Worm (Caenorhabditis elegans) whole organism, L2 larva: ENCODE results near the gene F31E8.4.

Experiments used
- ceh-82 ChIP-seq: fragments of 150-350 bp; optimal IDR thresholded peaks from 2 replicates; lab custom pipeline; 2014; ENCODE audit warnings: missing biosample characterization, missing genetic modification characterization
- egl-27 ChIP-seq: sonication (generic microtip); optimal IDR thresholded peaks from 3 replicates; lab custom pipeline; 2017; ENCODE audit warnings: missing biosample characterization, missing genetic modification reagents, missing genetic modification characterization
- elt-3 ChIP-seq: sonication (generic microtip); optimal IDR thresholded peaks from 2 replicates; lab custom pipeline; 2017; ENCODE audit warnings: missing biosample characterization, missing genetic modification characterization
- lin-39 ChIP-seq: fragments of 150-350 bp; optimal IDR thresholded peaks from 2 replicates; lab custom pipeline; 2014; ENCODE audit warnings: missing biosample characterization, missing genetic modification reagents, missing genetic modification characterization
- nhr-23 ChIP-seq: fragments of 150-350 bp; optimal IDR thresholded peaks from 2 replicates; lab custom pipeline; 2014; ENCODE audit warnings: missing biosample characterization, missing genetic modification reagents, missing genetic modification characterization
- peb-1 ChIP-seq: fragments of 150-350 bp; optimal IDR thresholded peaks from 2 replicates; lab custom pipeline; 2014; ENCODE audit warnings: missing biosample characterization, missing genetic modification characterization
- zag-1 ChIP-seq: fragments of 150-350 bp; optimal IDR thresholded peaks from 2 replicates; lab custom pipeline; 2014; ENCODE audit warnings: missing biosample characterization, missing genetic modification characterization

DNA sequence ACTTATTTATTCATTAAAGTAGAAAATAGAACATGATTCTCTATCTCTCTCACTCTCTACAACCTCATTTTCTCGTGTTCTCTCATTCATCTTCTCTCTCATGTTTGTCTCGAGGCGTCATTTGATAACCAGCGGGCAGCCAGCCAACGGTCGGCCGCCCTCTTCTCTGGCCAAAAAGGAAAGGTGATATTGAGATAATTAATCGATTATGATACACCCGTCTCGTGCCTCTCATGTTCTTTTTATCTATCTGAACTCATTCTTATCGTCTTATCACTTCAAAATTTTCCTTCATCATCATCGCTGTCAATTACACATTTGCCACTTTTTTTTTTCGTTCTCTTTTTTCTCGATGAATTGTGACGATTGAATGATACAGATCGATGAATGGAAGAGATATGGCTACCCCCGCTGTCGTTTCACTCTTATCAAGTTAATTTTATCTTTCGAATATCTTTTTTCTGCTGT, 42.7 kb upstream of the F31E8.4 start:
- TF ChIP-seq peb-1 (tag; lab: Kevin White, UChicago), result no peak
- TF ChIP-seq lin-39 (tag; lab: Kevin White, UChicago), result no peak
- TF ChIP-seq elt-3 (tag; lab: Kevin White, UChicago), result peak; percentile 50
- TF ChIP-seq zag-1 (tag; lab: Kevin White, UChicago), result no peak
- peak; percentile 99 for TF ChIP-seq egl-27 (tag; lab: Kevin White, UChicago)
- no peak for TF ChIP-seq ceh-82 (tag; lab: Kevin White, UChicago)
- TF ChIP-seq nhr-23 (tag; lab: Kevin White, UChicago), result no peak
